Worm (Caenorhabditis elegans): ENCODE results near the gene pgph-2.

ce11 chrV:5722093-5722492 lies 42.8 kb upstream of the pgph-2 start:
- TF ChIP-seq ztf-11 (tag; optimal IDR thresholded peaks at IDR 0.05) (no peak), alr-1 (tag; optimal IDR thresholded peaks at IDR 0.05) (no peak), lin-13 (GFP tag; optimal IDR thresholded peaks at IDR 0.05) (no peak), snpc-4 (tag; optimal IDR thresholded peaks at IDR 0.05) (no peak), nhr-25 (tag; optimal IDR thresholded peaks at IDR 0.05) (no peak), unc-39 (tag; optimal IDR thresholded peaks at IDR 0.05) (no peak), egl-27 (tag; optimal IDR thresholded peaks at IDR 0.05) (no peak), ceh-16 (tag; optimal IDR thresholded peaks at IDR 0.05) (no peak)
